Worm (Caenorhabditis elegans) whole organism, late embryonic: ENCODE data around the gene R04F11.5.
A peak's percentile ranks its signal among the peaks of the same experiment; 100 is the strongest.

Experiments
- K09A11.1 ChIP-seq: sonication (generic microtip); optimal IDR thresholded peaks from 2 replicates; lab custom pipeline; 2017; ENCODE audit warnings: antibody characterized with exemption, mild to moderate bottlenecking, missing genetic modification characterization, missing compliant biosample characterization; ENCODE audit not compliant: insufficient read depth
- ama-1 ChIP-seq: fragments of 150-350 bp; optimal IDR thresholded peaks from 2 replicates; lab custom pipeline; 2014
- ceh-2 ChIP-seq: sonication (generic microtip); optimal IDR thresholded peaks from 2 replicates; lab custom pipeline; 2016; ENCODE audit warnings: missing genotype, missing genetic modification characterization, missing compliant biosample characterization
- ceh-48 ChIP-seq: sonication (generic microtip); optimal IDR thresholded peaks from 2 replicates; lab custom pipeline; 2016; ENCODE audit warnings: missing genetic modification characterization, inconsistent platforms, missing compliant biosample characterization
- ceh-6 ChIP-seq: fragments of 200-800 bp; sonication (Bioruptor generic); optimal IDR thresholded peaks from 2 replicates; lab custom pipeline; 2018; ENCODE audit warnings: mild to moderate bottlenecking, missing genetic modification characterization, missing compliant biosample characterization
- ceh-9 ChIP-seq: sonication (generic microtip); optimal IDR thresholded peaks from 2 replicates; lab custom pipeline; 2016; ENCODE audit warnings: mild to moderate bottlenecking, missing genetic modification characterization, inconsistent platforms, missing compliant biosample characterization
- dmd-4 ChIP-seq: sonication (generic microtip); optimal IDR thresholded peaks from 2 replicates; lab custom pipeline; 2016; ENCODE audit warnings: borderline replicate concordance, missing genetic modification characterization, missing compliant biosample characterization
- dve-1 ChIP-seq: sonication (generic microtip); optimal IDR thresholded peaks from 2 replicates; lab custom pipeline; 2017; ENCODE audit warnings: antibody characterized with exemption, mild to moderate bottlenecking, missing genetic modification characterization, missing compliant biosample characterization
- elt-2 ChIP-seq: sonication (generic microtip); optimal IDR thresholded peaks from 2 replicates; lab custom pipeline; 2016; ENCODE audit warnings: missing genetic modification reagents, missing genetic modification characterization, missing compliant biosample characterization
- elt-4 ChIP-seq: sonication (generic microtip); optimal IDR thresholded peaks from 2 replicates; lab custom pipeline; 2016; ENCODE audit warnings: missing genetic modification characterization, missing compliant biosample characterization
- fkh-10 ChIP-seq: fragments of 150-350 bp; optimal IDR thresholded peaks from 2 replicates; lab custom pipeline; 2014; ENCODE audit warnings: missing biosample characterization, missing genetic modification reagents, missing genetic modification characterization
- fkh-6 ChIP-seq: sonication (generic microtip); optimal IDR thresholded peaks from 2 replicates; lab custom pipeline; 2016; ENCODE audit warnings: missing genetic modification characterization, missing compliant biosample characterization
- hlh-15 ChIP-seq: sonication (generic microtip); optimal IDR thresholded peaks from 2 replicates; lab custom pipeline; 2016; ENCODE audit warnings: missing genetic modification characterization, missing compliant biosample characterization
- hlh-6 ChIP-seq: sonication (generic microtip); optimal IDR thresholded peaks from 2 replicates; lab custom pipeline; 2016; ENCODE audit warnings: missing genotype, missing genetic modification characterization, missing compliant biosample characterization
- hlh-8 ChIP-seq: sonication (generic microtip); optimal IDR thresholded peaks from 2 replicates; lab custom pipeline; 2016; ENCODE audit warnings: missing genotype, missing genetic modification characterization, missing compliant biosample characterization
- lin-11 ChIP-seq: fragments of 200-800 bp; sonication (Bioruptor generic); optimal IDR thresholded peaks from 2 replicates; lab custom pipeline; 2018; ENCODE audit warnings: mild to moderate bottlenecking, missing genetic modification characterization, missing compliant biosample characterization
- madf-2 ChIP-seq: sonication (generic microtip); optimal IDR thresholded peaks from 2 replicates; lab custom pipeline; 2017; ENCODE audit warnings: missing genetic modification characterization, missing compliant biosample characterization
- nfya-1 ChIP-seq: sonication (generic microtip); optimal IDR thresholded peaks from 2 replicates; lab custom pipeline; 2017; ENCODE audit warnings: missing genetic modification characterization, mild to moderate bottlenecking, missing compliant biosample characterization, antibody characterized with exemption, moderate library complexity
- odd-2 ChIP-seq: sonication (generic microtip); optimal IDR thresholded peaks from 2 replicates; lab custom pipeline; 2017; ENCODE audit warnings: antibody characterized with exemption, mild to moderate bottlenecking, missing genetic modification characterization, missing compliant biosample characterization
- pag-3 ChIP-seq: sonication (generic microtip); optimal IDR thresholded peaks from 2 replicates; lab custom pipeline; 2016; ENCODE audit warnings: missing compliant biosample characterization, missing genetic modification characterization, borderline replicate concordance
- pat-9 ChIP-seq: fragments of 200-800 bp; sonication (Bioruptor generic); optimal IDR thresholded peaks from 2 replicates; lab custom pipeline; 2018; ENCODE audit warnings: mild to moderate bottlenecking, missing genetic modification characterization, moderate library complexity, missing compliant biosample characterization
- pha-2 ChIP-seq: sonication (generic microtip); optimal IDR thresholded peaks from 2 replicates; lab custom pipeline; 2017; ENCODE audit warnings: mild to moderate bottlenecking, missing genetic modification characterization, missing compliant biosample characterization
- pha-4 ChIP-seq: fragments of 150-350 bp; optimal IDR thresholded peaks from 2 replicates; lab custom pipeline; 2018; ENCODE audit warnings: missing biosample characterization, missing genetic modification reagents, missing genetic modification characterization
- rnt-1 ChIP-seq: sonication (generic microtip); optimal IDR thresholded peaks from 2 replicates; lab custom pipeline; 2016; ENCODE audit warnings: missing genetic modification characterization, missing compliant biosample characterization
- sdc-2 ChIP-seq: sonication (generic microtip); optimal IDR thresholded peaks from 2 replicates; lab custom pipeline; 2016; ENCODE audit warnings: missing genotype, missing genetic modification characterization, missing compliant biosample characterization
- tbx-2 ChIP-seq: sonication (generic microtip); optimal IDR thresholded peaks from 2 replicates; lab custom pipeline; 2016; ENCODE audit warnings: missing genetic modification characterization, missing compliant biosample characterization
- unc-42 ChIP-seq: sonication (generic microtip); optimal IDR thresholded peaks from 2 replicates; lab custom pipeline; 2016; ENCODE audit warnings: missing genotype, missing genetic modification characterization, missing compliant biosample characterization
- unc-55 ChIP-seq: sonication (generic microtip); optimal IDR thresholded peaks from 2 replicates; lab custom pipeline; 2017; ENCODE audit warnings: missing biosample characterization, missing genetic modification reagents, missing genetic modification characterization
- zip-5 ChIP-seq: sonication (generic microtip); optimal IDR thresholded peaks from 2 replicates; lab custom pipeline; 2016; ENCODE audit warnings: missing genetic modification characterization, missing compliant biosample characterization
- ztf-16 ChIP-seq: sonication (generic microtip); optimal IDR thresholded peaks from 2 replicates; lab custom pipeline; 2017; ENCODE audit warnings: missing genetic modification characterization, missing compliant biosample characterization

Gene R04F11.5

DNA sequence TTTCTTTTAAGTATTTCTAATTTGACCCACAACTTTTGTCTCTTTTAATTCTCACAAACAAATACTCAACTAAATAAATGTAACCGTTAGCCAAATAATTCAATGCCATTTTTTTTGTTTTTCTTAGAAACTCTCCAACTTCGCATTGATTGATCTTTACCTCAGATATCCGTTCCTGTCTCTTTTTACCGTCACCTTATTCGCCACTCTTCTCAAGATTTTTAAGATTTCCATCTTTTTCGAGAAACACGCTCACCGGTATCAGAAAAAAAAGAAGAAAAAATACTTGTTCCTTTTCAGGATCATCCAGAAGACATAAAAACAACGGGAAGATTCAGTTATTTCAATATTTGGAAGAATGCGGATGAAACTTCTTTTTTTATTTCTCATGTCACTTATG is 40.5 kb upstream of the R04F11.5 start, which contains the start of gene F23H12.5:
TSS of gene F23H12.5 (plus strand) at position 301 of the 400 bp plus-strand sequence.
- no peak for TF ChIP-seq ceh-9
- no peak for TF ChIP-seq hlh-8 (tag; lab: Kevin White, UChicago)
- TF ChIP-seq unc-55 (GFP tag; lab: Kevin White, UChicago) = no peak
- no peak for TF ChIP-seq ztf-16 (tag; lab: Kevin White, UChicago)
- TF ChIP-seq fkh-6 = no peak

ce11 chrV:12357632-12358031 is 39.8 kb upstream of the R04F11.5 start:
- TF ChIP-seq odd-2 (tag; lab: Kevin White, UChicago) = no peak
- TF ChIP-seq hlh-15 = no peak
- no peak for TF ChIP-seq tbx-2 (tag; lab: Kevin White, UChicago)

- TF ChIP-seq ceh-48 (tag; lab: Kevin White, UChicago) = no peak
- peak; percentile 91 for TF ChIP-seq ama-1 (lab: Kevin White, UChicago)
- TF ChIP-seq rnt-1 (tag; lab: Kevin White, UChicago) = peak; percentile 20
- TF ChIP-seq fkh-6 = no peak
- TF ChIP-seq hlh-8 (tag; lab: Kevin White, UChicago) = no peak
- no peak for TF ChIP-seq ceh-2 (tag; lab: Kevin White, UChicago)
- TF ChIP-seq pag-3 (tag; lab: Kevin White, UChicago) = no peak
- no peak for TF ChIP-seq K09A11.1 (tag; lab: Kevin White, UChicago)
- TF ChIP-seq pha-4 (tag; lab: Kevin White, UChicago) = no peak
Observed at ce11 chrV:12354193-12354830, 36.5 kb upstream of the R04F11.5 start.

DNA sequence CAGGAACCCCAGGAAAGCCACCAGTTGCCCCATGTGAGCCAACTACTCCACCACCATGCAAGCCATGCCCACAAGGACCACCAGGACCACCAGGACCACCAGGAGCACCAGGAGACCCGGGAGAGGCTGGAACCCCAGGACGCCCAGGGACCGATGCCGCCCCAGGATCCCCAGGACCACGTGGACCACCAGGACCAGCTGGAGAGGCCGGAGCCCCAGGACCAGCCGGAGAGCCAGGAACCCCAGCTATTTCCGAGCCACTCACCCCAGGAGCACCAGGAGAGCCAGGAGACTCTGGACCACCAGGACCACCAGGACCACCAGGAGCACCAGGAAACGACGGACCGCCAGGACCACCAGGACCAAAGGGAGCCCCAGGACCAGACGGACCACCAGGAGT is 35.7 kb upstream of the R04F11.5 start:
- TF ChIP-seq ceh-9 = no peak
- TF ChIP-seq elt-4 (tag; lab: Kevin White, UChicago) = no peak
- no peak for TF ChIP-seq madf-2 (tag; lab: Kevin White, UChicago)
- no peak for TF ChIP-seq ama-1 (lab: Kevin White, UChicago)
- TF ChIP-seq hlh-6 (tag; lab: Kevin White, UChicago) = peak; percentile 53
- TF ChIP-seq nfya-1 (tag; lab: Kevin White, UChicago) = no peak
- TF ChIP-seq zip-5 (tag; lab: Kevin White, UChicago) = no peak
- peak; percentile 18 for TF ChIP-seq sdc-2 (tag; lab: Kevin White, UChicago)
- no peak for TF ChIP-seq lin-11
- TF ChIP-seq ceh-6 (GFP tag; lab: Kevin White, UChicago) = no peak
- peak; percentile 7 for TF ChIP-seq dmd-4
- peak; percentile 11 for TF ChIP-seq fkh-6
- TF ChIP-seq pat-9 (tag; lab: Kevin White, UChicago) = no peak
- TF ChIP-seq, all 69 proteins: peak for 4

DNA sequence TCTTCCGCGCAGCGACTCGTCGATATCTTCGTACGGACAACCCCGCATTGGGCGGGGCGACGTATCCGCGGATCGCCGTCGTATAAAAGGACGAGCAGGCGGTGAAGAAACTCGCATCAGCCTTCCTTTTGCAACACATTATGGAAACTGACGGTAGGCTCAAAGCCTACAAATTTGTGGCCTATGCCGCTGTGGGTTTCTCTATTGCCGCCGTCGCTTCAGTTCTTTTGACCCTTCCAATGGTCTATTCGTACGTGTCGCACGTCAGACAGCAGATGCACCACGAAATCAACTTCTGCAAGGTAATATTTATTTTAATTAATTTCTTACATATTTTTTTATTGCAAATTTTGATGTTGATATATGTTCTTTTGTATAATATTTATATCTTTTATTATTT is 35.1 kb upstream of the R04F11.5 start:
- TF ChIP-seq pha-2 (peak; percentile 8), elt-2 (tag; lab: Kevin White, UChicago) (no peak), ama-1 (lab: Kevin White, UChicago) (peak; percentile 79)

- TF ChIP-seq ama-1 (lab: Kevin White, UChicago) = no peak
- no peak for TF ChIP-seq ceh-6 (GFP tag; lab: Kevin White, UChicago)
- no peak for TF ChIP-seq unc-42 (tag; lab: Kevin White, UChicago)
- TF ChIP-seq dve-1 = no peak
- no peak for TF ChIP-seq fkh-10
- no peak for TF ChIP-seq dmd-4
Observed at ce11 chrV:12352445-12352844, 34.6 kb upstream of the R04F11.5 start, which contains the start of gene sqt-3. Gene sqt-3 (plus strand): TSS chrV:12352745.
